Fruit fly (Drosophila melanogaster) whole organism, embryonic: Measurements from ENCODE around the gene TotA.

Experiments
- Ada2b ChIP-seq: fragments of 200-800 bp; sonication (Bioruptor generic); IDR thresholded peaks from 2 replicates; pipeline ENCODE4 v1.3.6; 2022; ENCODE audit warnings: missing biosample characterization, missing genetic modification characterization
- B-H1 ChIP-seq: fragments of 200-800 bp; sonication (Bioruptor generic); IDR thresholded peaks from 3 replicates; pipeline ENCODE4 v1.3.6; 2022; ENCODE audit warnings: missing biosample characterization, missing genetic modification characterization
- Bgb ChIP-seq: fragments of 200-800 bp; sonication (Bioruptor generic); IDR thresholded peaks from 2 replicates; pipeline ENCODE4 v1.3.6; 2022; ENCODE audit warnings: missing biosample characterization, missing genetic modification characterization; ENCODE audit not compliant: partially characterized antibody
- Blimp-1 ChIP-seq: fragments of 200-800 bp; sonication (Bioruptor generic); optimal IDR thresholded peaks from 3 replicates; lab custom pipeline; 2018; ENCODE audit warnings: missing biosample characterization, missing genetic modification characterization, mild to moderate bottlenecking, moderate library complexity, missing genetic modification reagents
- CG10209 ChIP-seq: fragments of 200-800 bp; sonication (Bioruptor generic); optimal IDR thresholded peaks from 3 replicates; lab custom pipeline; 2017; ENCODE audit warnings: missing biosample characterization, mild to moderate bottlenecking, missing genetic modification characterization, missing genetic modification reagents
- CG10321 ChIP-seq: fragments of 200-800 bp; sonication (Bioruptor generic); IDR thresholded peaks from 2 replicates; pipeline ENCODE4 v1.3.6; 2022; ENCODE audit warnings: missing biosample characterization, missing genetic modification characterization
- CG12071 ChIP-seq: fragments of 200-800 bp; sonication (Bioruptor generic); optimal IDR thresholded peaks from 3 replicates; lab custom pipeline; 2018; ENCODE audit warnings: missing biosample characterization, mild to moderate bottlenecking, missing genetic modification characterization
- CG12219 ChIP-seq: fragments of 200-800 bp; sonication (Bioruptor generic); optimal IDR thresholded peaks from 3 replicates; lab custom pipeline; 2018; ENCODE audit warnings: missing biosample characterization, mild to moderate bottlenecking, missing genetic modification characterization
- CG12236 ChIP-seq: fragments of 200-800 bp; sonication (Bioruptor generic); optimal IDR thresholded peaks from 2 replicates; lab custom pipeline; 2016; ENCODE audit warnings: missing biosample characterization, missing genetic modification characterization
- CG12299 ChIP-seq: fragments of 200-800 bp; sonication (Bioruptor generic); optimal IDR thresholded peaks from 2 replicates; lab custom pipeline; 2018; ENCODE audit warnings: missing biosample characterization, mild to moderate bottlenecking, missing genetic modification characterization
- CG1233 ChIP-seq: fragments of 200-800 bp; sonication (Bioruptor generic); optimal IDR thresholded peaks from 4 replicates; lab custom pipeline; 2018; ENCODE audit warnings: missing biosample characterization, mild to moderate bottlenecking, missing genetic modification characterization
- CG12744 ChIP-seq: fragments of 200-800 bp; sonication (Bioruptor generic); optimal IDR thresholded peaks from 2 replicates; lab custom pipeline; 2016; ENCODE audit warnings: missing biosample characterization, missing genetic modification characterization
- CG14441 ChIP-seq: fragments of 200-800 bp; sonication (Bioruptor generic); IDR thresholded peaks from 2 replicates; pipeline ENCODE4 v1.3.6; 2022; ENCODE audit warnings: missing biosample characterization, missing genetic modification characterization
- CG17328 ChIP-seq: fragments of 200-800 bp; sonication (Bioruptor generic); IDR thresholded peaks from 2 replicates; pipeline ENCODE4 v1.3.6; 2022; ENCODE audit warnings: missing biosample characterization, missing genetic modification characterization
- CG17385 ChIP-seq: fragments of 200-800 bp; sonication (Bioruptor generic); optimal IDR thresholded peaks from 3 replicates; lab custom pipeline; 2018; ENCODE audit warnings: missing biosample characterization, mild to moderate bottlenecking, missing genetic modification characterization
- CG1832 ChIP-seq: fragments of 200-800 bp; sonication (Bioruptor generic); optimal IDR thresholded peaks from 2 replicates; lab custom pipeline; 2017; ENCODE audit warnings: missing biosample characterization, mild to moderate bottlenecking, missing genetic modification characterization, inconsistent platforms
- CG18619 ChIP-seq: fragments of 200-800 bp; sonication (Bioruptor generic); optimal IDR thresholded peaks from 3 replicates; lab custom pipeline; 2017; ENCODE audit warnings: missing biosample characterization, mild to moderate bottlenecking, missing genetic modification characterization
- CG30403 ChIP-seq: fragments of 200-800 bp; sonication (Bioruptor generic); optimal IDR thresholded peaks from 3 replicates; lab custom pipeline; 2016; ENCODE audit warnings: missing biosample characterization, missing genetic modification characterization
- CG3163 ChIP-seq: fragments of 200-800 bp; sonication (Bioruptor generic); optimal IDR thresholded peaks from 3 replicates; lab custom pipeline; 2016; ENCODE audit warnings: missing biosample characterization, missing genetic modification characterization
- CG33213 ChIP-seq: fragments of 200-800 bp; sonication (Bioruptor generic); optimal IDR thresholded peaks from 3 replicates; lab custom pipeline; 2016; ENCODE audit warnings: missing biosample characterization, missing genetic modification characterization
- CG34376 ChIP-seq: fragments of 200-800 bp; sonication (Bioruptor generic); optimal IDR thresholded peaks from 2 replicates; lab custom pipeline; 2018; ENCODE audit warnings: missing biosample characterization, mild to moderate bottlenecking, missing genetic modification characterization
- CG3995 ChIP-seq: fragments of 200-800 bp; sonication (Bioruptor generic); optimal IDR thresholded peaks from 3 replicates; lab custom pipeline; 2016; ENCODE audit warnings: missing biosample characterization, missing genetic modification characterization
- CG7556 ChIP-seq: fragments of 200-800 bp; sonication (Bioruptor generic); optimal IDR thresholded peaks from 2 replicates; lab custom pipeline; 2017; ENCODE audit warnings: missing biosample characterization, mild to moderate bottlenecking, missing genetic modification characterization
- CG7786 ChIP-seq: fragments of 200-800 bp; sonication (Bioruptor generic); optimal IDR thresholded peaks from 2 replicates; lab custom pipeline; 2016; ENCODE audit warnings: missing biosample characterization, missing genetic modification characterization
- CrebB ChIP-seq: fragments of 200-800 bp; sonication (Bioruptor generic); optimal IDR thresholded peaks from 3 replicates; lab custom pipeline; 2018; ENCODE audit warnings: missing biosample characterization, mild to moderate bottlenecking, missing genetic modification characterization
- Doc3 ChIP-seq: fragments of 200-800 bp; sonication (Bioruptor generic); IDR thresholded peaks from 3 replicates; pipeline ENCODE4 v1.3.6; 2022; ENCODE audit warnings: missing biosample characterization, missing genetic modification characterization; ENCODE audit not compliant: partially characterized antibody
- HmgZ ChIP-seq: fragments of 200-800 bp; sonication (Bioruptor generic); optimal IDR thresholded peaks from 2 replicates; lab custom pipeline; 2018; ENCODE audit warnings: missing biosample characterization, mild to moderate bottlenecking, missing genetic modification characterization
- Hr51 ChIP-seq, 2 experiments: fragments of 200-800 bp; sonication (Bioruptor generic); optimal IDR thresholded peaks; 2 replicates in 1 of 2; 3 replicates in 1 of 2; lab custom pipeline; 2016 to 2018; ENCODE audit warnings: missing biosample characterization in 2 of 2, missing genetic modification characterization in 2 of 2, mild to moderate bottlenecking in 1 of 2, moderate library complexity in 1 of 2
- Nf-YA ChIP-seq: fragments of 200-800 bp; sonication (Bioruptor generic); IDR thresholded peaks from 2 replicates; pipeline ENCODE4 v1.3.6; 2022; ENCODE audit warnings: missing biosample characterization, missing genetic modification characterization
- Nf-YC ChIP-seq: fragments of 200-800 bp; optimal IDR thresholded peaks from 3 replicates; lab custom pipeline; 2019; ENCODE audit warnings: missing biosample characterization, mild to moderate bottlenecking, missing genetic modification characterization, moderate library complexity
- Ptx1 ChIP-seq: fragments of 200-800 bp; sonication (Bioruptor generic); IDR thresholded peaks from 2 replicates; pipeline ENCODE4 v1.3.6; 2022; ENCODE audit warnings: missing biosample characterization, missing genetic modification characterization
- Rfx ChIP-seq: fragments of 200-800 bp; sonication (Bioruptor generic); IDR thresholded peaks from 2 replicates; pipeline ENCODE4 v1.3.6; 2022; ENCODE audit warnings: missing biosample characterization, missing genetic modification characterization
- cwo ChIP-seq: fragments of 200-800 bp; sonication (Bioruptor generic); optimal IDR thresholded peaks from 3 replicates; lab custom pipeline; 2017; ENCODE audit warnings: missing biosample characterization, missing genetic modification characterization, mild to moderate bottlenecking, moderate library complexity, missing genetic modification reagents
- gfzf ChIP-seq: fragments of 200-800 bp; sonication (Bioruptor generic); optimal IDR thresholded peaks from 2 replicates; lab custom pipeline; 2016; ENCODE audit warnings: missing biosample characterization, mild to moderate bottlenecking, missing genetic modification characterization, moderate library complexity
- grau ChIP-seq: fragments of 200-800 bp; optimal IDR thresholded peaks from 3 replicates; lab custom pipeline; 2019; ENCODE audit warnings: missing biosample characterization, mild to moderate bottlenecking, missing genetic modification characterization, moderate library complexity
- gt ChIP-seq: fragments of 200-800 bp; sonication (Bioruptor generic); IDR thresholded peaks from 2 replicates; pipeline ENCODE4 v1.3.6; 2022; ENCODE audit warnings: missing biosample characterization, missing genetic modification characterization
- jing ChIP-seq: fragments of 200-800 bp; sonication (Bioruptor generic); optimal IDR thresholded peaks from 2 replicates; lab custom pipeline; 2018; ENCODE audit warnings: missing biosample characterization, mild to moderate bottlenecking, missing genetic modification characterization
- mam ChIP-seq: fragments of 200-800 bp; sonication (Bioruptor generic); optimal IDR thresholded peaks from 3 replicates; lab custom pipeline; 2016; ENCODE audit warnings: missing biosample characterization, missing genetic modification characterization
- nmo ChIP-seq: fragments of 200-800 bp; sonication (Bioruptor generic); optimal IDR thresholded peaks from 2 replicates; lab custom pipeline; 2018; ENCODE audit warnings: missing biosample characterization, mild to moderate bottlenecking, missing genetic modification characterization, moderate library complexity
- pho ChIP-seq: fragments of 200-800 bp; sonication (Bioruptor generic); optimal IDR thresholded peaks from 2 replicates; lab custom pipeline; 2016; ENCODE audit warnings: missing biosample characterization, missing genetic modification characterization
- pros ChIP-seq: fragments of 200-800 bp; sonication (Bioruptor generic); optimal IDR thresholded peaks from 3 replicates; lab custom pipeline; 2019; ENCODE audit warnings: missing biosample characterization, mild to moderate bottlenecking, missing genetic modification characterization, moderate library complexity
- sob ChIP-seq: fragments of 200-800 bp; sonication (Bioruptor generic); IDR thresholded peaks from 2 replicates; pipeline ENCODE4 v1.3.6; 2022; ENCODE audit warnings: missing biosample characterization, missing genetic modification characterization
- sqz ChIP-seq: fragments of 200-800 bp; sonication (Bioruptor generic); optimal IDR thresholded peaks from 3 replicates; lab custom pipeline; 2018; ENCODE audit warnings: missing biosample characterization, mild to moderate bottlenecking, missing genetic modification characterization
- tin ChIP-seq: fragments of 200-800 bp; sonication (Bioruptor generic); optimal IDR thresholded peaks from 3 replicates; lab custom pipeline; 2016; ENCODE audit warnings: missing biosample characterization, missing genetic modification characterization
- unpg ChIP-seq: fragments of 200-800 bp; sonication (Bioruptor generic); optimal IDR thresholded peaks from 3 replicates; lab custom pipeline; 2018; ENCODE audit warnings: missing biosample characterization, mild to moderate bottlenecking, missing genetic modification characterization, moderate library complexity
- usp ChIP-seq: fragments of >200 bp; optimal IDR thresholded peaks from 2 replicates; lab custom pipeline; 2017; ENCODE audit warnings: missing biosample characterization, missing genetic modification characterization
- vfl ChIP-seq: fragments of 200-800 bp; sonication (Bioruptor generic); optimal IDR thresholded peaks from 2 replicates; lab custom pipeline; 2016; ENCODE audit warnings: missing biosample characterization, missing genetic modification characterization
- yki ChIP-seq: fragments of >200 bp; optimal IDR thresholded peaks from 3 replicates; lab custom pipeline; 2018

TotA gene

DNA sequence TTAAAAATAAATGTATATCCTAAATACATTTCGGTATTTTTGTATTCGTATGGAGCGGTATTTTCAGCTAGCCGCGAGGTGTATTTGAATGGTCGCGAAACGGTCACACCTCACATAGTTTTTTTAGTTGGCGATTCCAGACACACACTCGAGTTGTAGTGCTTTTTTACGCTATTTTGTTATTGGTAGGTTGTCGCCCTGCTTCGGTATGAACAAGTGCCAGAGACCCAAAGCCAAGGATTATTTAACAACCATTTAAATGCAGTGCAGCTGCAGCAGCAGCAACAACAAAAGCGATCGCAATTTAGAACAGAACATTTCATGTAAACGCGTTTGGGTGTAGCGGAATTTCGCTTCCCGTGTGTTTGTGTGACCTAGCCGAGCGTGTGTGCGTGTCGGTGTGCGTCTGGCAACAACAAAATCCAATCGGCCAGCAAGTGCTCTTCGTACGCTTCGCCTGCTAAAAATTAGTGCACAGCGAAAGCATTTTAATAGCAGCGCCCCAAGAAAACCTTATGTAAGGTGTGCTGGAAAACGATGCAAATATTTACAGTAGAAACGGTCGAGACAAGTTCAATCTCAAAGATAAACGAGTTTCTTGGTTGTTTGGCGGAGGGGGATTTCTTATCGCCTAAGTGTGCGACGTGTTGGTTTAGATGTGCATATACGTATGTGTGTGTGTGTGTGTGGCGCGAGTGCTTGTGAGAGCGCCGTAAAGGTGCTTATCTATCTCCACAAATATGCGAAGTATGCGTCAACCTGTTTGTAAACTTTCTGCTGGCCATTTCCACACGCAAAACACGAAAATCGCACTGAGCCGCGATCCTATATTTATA lies 37.9 kb upstream of the TotA start, which contains the start of gene Synd (continued):
- no peak for TF ChIP-seq CG12744 (GFP tag; lab: Kevin White, UChicago)
- no peak for TF ChIP-seq CG1233 (GFP tag; lab: Kevin White, UChicago)
- no peak for TF ChIP-seq CG12219 (GFP tag; lab: Kevin White, UChicago)
- TF ChIP-seq CG7786 (GFP tag; lab: Kevin White, UChicago): no peak
- TF ChIP-seq Nf-YA (GFP tag; lab: Robert Waterston, UW): no peak
- TF ChIP-seq CG12236: no peak
- peak; percentile 28 for TF ChIP-seq HmgZ
- peak; percentile 16; the same call in 1 of the 2 replicates for TF ChIP-seq Rfx (GFP tag; lab: Robert Waterston, UW)
- peak; percentile 82 for TF ChIP-seq CG34376 (GFP tag; lab: Kevin White, UChicago)
- no peak for TF ChIP-seq pho
- TF ChIP-seq gfzf (GFP tag; lab: Kevin White, UChicago): peak; percentile 85
- peak; percentile 33; the same call in 1 of the 2 replicates for TF ChIP-seq sob (GFP tag; lab: Robert Waterston, UW)
- TF ChIP-seq CG14441 (GFP tag; lab: Robert Waterston, UW): peak; percentile 44; the same call in 1 of the 2 replicates
- TF ChIP-seq jing (GFP tag; lab: Kevin White, UChicago): no peak
- TF ChIP-seq CG10321 (GFP tag; lab: Robert Waterston, UW): no peak
- TF ChIP-seq gt (GFP tag; lab: Robert Waterston, UW): no peak
- TF ChIP-seq CG12071 (GFP tag; lab: Kevin White, UChicago): peak; percentile 18
- TF ChIP-seq CG12299 (tag; lab: Kevin White, UChicago): no peak

DNA sequence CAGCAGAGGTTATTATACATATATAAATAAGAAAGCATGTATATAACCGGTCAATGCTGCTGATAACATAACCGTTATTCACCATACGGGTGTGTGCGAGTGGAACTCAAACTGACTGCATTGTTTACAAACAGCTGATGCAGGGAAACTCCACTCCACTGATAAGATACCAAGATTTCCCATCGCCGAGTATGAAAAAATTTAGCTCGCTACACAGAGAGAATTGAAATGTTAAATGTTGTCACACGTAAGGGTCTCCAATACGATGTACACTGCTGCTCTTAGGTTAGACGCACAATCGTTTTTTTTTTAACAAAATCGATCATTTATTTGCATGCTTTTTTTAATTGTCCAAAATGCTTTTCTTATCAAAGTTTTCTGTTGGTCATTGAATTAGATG lies 37.2 kb upstream of the TotA start:
- TF ChIP-seq Nf-YC (tag; lab: Kevin White, UChicago) (no peak), usp (GFP tag; lab: Kevin White, UChicago) (no peak), CG7556 (GFP tag; lab: Kevin White, UChicago) (no peak), CG17385 (peak; percentile 14), CG10209 (GFP tag; lab: Kevin White, UChicago) (no peak), sqz (peak; percentile 7), Ptx1 (GFP tag; lab: Robert Waterston, UW) (peak; percentile 38; the same call in 1 of the 2 replicates), CG33213 (no peak), CG3163 (GFP tag; lab: Kevin White, UChicago) (no peak), grau (peak; percentile 22), nmo (GFP tag; lab: Kevin White, UChicago) (peak; percentile 22), CrebB (no peak), CG18619 (GFP tag; lab: Kevin White, UChicago) (no peak), yki (no peak), unpg (GFP tag; lab: Kevin White, UChicago) (peak; percentile 33), Ada2b (0 out of 2 replicates have a peak, but pooled peaks have one; percentile 12), cwo (no peak), tin (GFP tag; lab: Kevin White, UChicago) (no peak), CG17328 (GFP tag; lab: Robert Waterston, UW) (peak; percentile 44), B-H1 (GFP tag; lab: Robert Waterston, UW) (no peak), CG12071 (GFP tag; lab: Kevin White, UChicago) (no peak), CG30403 (peak; percentile 19), CG1832 (GFP tag; lab: Kevin White, UChicago) (no peak), mam (no peak), Bgb (no peak), Doc3 (GFP tag; lab: Robert Waterston, UW) (no peak), Hr51 (GFP tag; optimal IDR thresholded peaks at IDR 0.05; lab: Kevin White, UChicago) (peak in 1 of 2 experiments; percentile 29), Blimp-1 (GFP tag; lab: Kevin White, UChicago) (peak; percentile 32), CG3995 (GFP tag; lab: Kevin White, UChicago) (no peak), pros (no peak), vfl (GFP tag; lab: Kevin White, UChicago) (no peak)
